Fruit fly (Drosophila melanogaster) Kc167 (cell line): ENCODE results near the gene dmrt99B.

Source experiments
- Myc ChIP-seq: fragments of >200 bp; optimal IDR thresholded peaks from 2 replicates; lab custom pipeline; 2017; ENCODE audit warnings: missing external identifiers
- Sin3A ChIP-seq: fragments of >200 bp; optimal IDR thresholded peaks from 2 replicates; lab custom pipeline; 2018; ENCODE audit warnings: missing external identifiers
- h ChIP-seq: fragments of >200 bp; optimal IDR thresholded peaks from 3 replicates; lab custom pipeline; 2018; ENCODE audit warnings: missing external identifiers
- insv ChIP-seq: fragments of >200 bp; optimal IDR thresholded peaks from 3 replicates; lab custom pipeline; 2018; ENCODE audit warnings: missing external identifiers
- psq ChIP-seq: fragments of >200 bp; optimal IDR thresholded peaks from 2 replicates; lab custom pipeline; 2017; ENCODE audit warnings: missing external identifiers
- ttk ChIP-seq: sonication (Bioruptor generic); optimal IDR thresholded peaks from 2 replicates; lab custom pipeline; 2017; ENCODE audit warnings: missing external identifiers

dmrt99B gene

dm6 chr3R:29726277-29726676, 33.9 kb downstream of the dmrt99B start:
- no peak for TF ChIP-seq Myc (lab: Kevin White, UChicago)
- no peak for TF ChIP-seq Sin3A
- TF ChIP-seq psq: no peak
- no peak for TF ChIP-seq insv (lab: Kevin White, UChicago)
- TF ChIP-seq ttk: no peak
- TF ChIP-seq h (lab: Kevin White, UChicago): no peak

- no peak for TF ChIP-seq insv (lab: Kevin White, UChicago)
- no peak for TF ChIP-seq Sin3A
- TF ChIP-seq h (lab: Kevin White, UChicago): no peak
- no peak for TF ChIP-seq Myc (lab: Kevin White, UChicago)
- TF ChIP-seq ttk: no peak
- no peak for TF ChIP-seq psq
Measured at dm6 chr3R:29736678-29737093, 44.3 kb downstream of the dmrt99B start, which contains the start of the genes CG7601 and CIA30. TSS of gene CG7601 (minus strand) at chr3R:29736745. TSS of gene CIA30 (plus strand) at chr3R:29736965.

- TF ChIP-seq psq: peak; percentile 14
- no peak for TF ChIP-seq Myc (lab: Kevin White, UChicago)
Measured at dm6 chr3R:29737891-29738290, 45.5 kb downstream of the dmrt99B start, which contains the start of gene Gnpnat. TSS of gene Gnpnat (plus strand) at chr3R:29738275.

dm6 chr3R:29740078-29740477, 47.7 kb downstream of the dmrt99B start:
- TF ChIP-seq psq (no peak), Myc (lab: Kevin White, UChicago) (no peak), insv (lab: Kevin White, UChicago) (no peak), Sin3A (no peak), h (lab: Kevin White, UChicago) (no peak), ttk (no peak)

dm6 chr3R:29745056-29745455, 52.7 kb downstream of the dmrt99B start, which contains the start of the genes Wdr24 and IntS11:
TSS of gene Wdr24 (minus strand) at chr3R:29745092.
TSS of gene IntS11 (plus strand) at chr3R:29745337.
- TF ChIP-seq ttk (no peak), h (lab: Kevin White, UChicago) (no peak), Myc (lab: Kevin White, UChicago) (no peak), psq (no peak), Sin3A (no peak), insv (lab: Kevin White, UChicago) (no peak)
